Worm (Caenorhabditis elegans): ENCODE data around the gene abts-2.

- no peak for TF ChIP-seq ztf-29 (GFP tag; IDR thresholded peaks at IDR 0.05)
- no peak for TF ChIP-seq tab-1 (GFP tag; IDR thresholded peaks at IDR 0.05)
- TF ChIP-seq ztf-23 (GFP tag; IDR thresholded peaks at IDR 0.05): no peak
- no peak for TF ChIP-seq flt-1 (GFP tag; IDR thresholded peaks at IDR 0.05)
- no peak for TF ChIP-seq cog-1 (tag; optimal IDR thresholded peaks at IDR 0.05)
- no peak for TF ChIP-seq ref-1 (GFP tag; conservative IDR thresholded peaks at IDR 0.05)
- no peak for TF ChIP-seq med-1 (GFP tag; optimal IDR thresholded peaks at IDR 0.05; ENCODE audit: insufficient read depth)
- no peak for TF ChIP-seq T22C8.4 (GFP tag; IDR thresholded peaks at IDR 0.05)
Observed at ce11 chrX:11571714-11572113, 13.8 kb upstream of the abts-2 start.
